Worm (Caenorhabditis elegans) whole organism, mixed stage, embryonic: ENCODE results near the gene srab-23.

ENCODE experiments used
- blmp-1 ChIP-seq: fragments of 150-350 bp; optimal IDR thresholded peaks from 2 replicates; lab custom pipeline; 2014; ENCODE audit warnings: missing biosample characterization, missing genetic modification characterization
- ceh-39 ChIP-seq: fragments of 150-350 bp; optimal IDR thresholded peaks from 2 replicates; lab custom pipeline; 2014; ENCODE audit warnings: missing biosample characterization, missing genetic modification characterization
- nhr-237 ChIP-seq: fragments of 150-350 bp; optimal IDR thresholded peaks from 2 replicates; lab custom pipeline; 2014; ENCODE audit warnings: missing biosample characterization, missing genetic modification characterization
- nhr-76 ChIP-seq: sonication (generic microtip); optimal IDR thresholded peaks from 2 replicates; lab custom pipeline; 2017; ENCODE audit warnings: missing biosample characterization, missing genetic modification characterization
- snpc-4 ChIP-seq: fragments of 150-350 bp; optimal IDR thresholded peaks from 2 replicates; lab custom pipeline; 2014; ENCODE audit warnings: missing biosample characterization, missing genetic modification characterization
- sptf-1 ChIP-seq: sonication (generic microtip); optimal IDR thresholded peaks from 2 replicates; lab custom pipeline; 2017; ENCODE audit warnings: mild to moderate bottlenecking, missing genetic modification characterization, moderate library complexity, missing compliant biosample characterization
- unc-39 ChIP-seq: fragments of 150-350 bp; optimal IDR thresholded peaks from 2 replicates; lab custom pipeline; 2014; ENCODE audit warnings: missing biosample characterization, missing genetic modification characterization
- unc-62 ChIP-seq: fragments of 150-350 bp; optimal IDR thresholded peaks from 2 replicates; lab custom pipeline; 2014; ENCODE audit warnings: missing biosample characterization, missing genetic modification reagents, missing genetic modification characterization
- zip-8 ChIP-seq: fragments of 150-350 bp; optimal IDR thresholded peaks from 2 replicates; lab custom pipeline; 2014; ENCODE audit warnings: missing biosample characterization, missing genetic modification characterization
- ztf-11 ChIP-seq: fragments of 150-350 bp; optimal IDR thresholded peaks from 2 replicates; lab custom pipeline; 2014; ENCODE audit warnings: missing biosample characterization, missing genetic modification characterization

DNA sequence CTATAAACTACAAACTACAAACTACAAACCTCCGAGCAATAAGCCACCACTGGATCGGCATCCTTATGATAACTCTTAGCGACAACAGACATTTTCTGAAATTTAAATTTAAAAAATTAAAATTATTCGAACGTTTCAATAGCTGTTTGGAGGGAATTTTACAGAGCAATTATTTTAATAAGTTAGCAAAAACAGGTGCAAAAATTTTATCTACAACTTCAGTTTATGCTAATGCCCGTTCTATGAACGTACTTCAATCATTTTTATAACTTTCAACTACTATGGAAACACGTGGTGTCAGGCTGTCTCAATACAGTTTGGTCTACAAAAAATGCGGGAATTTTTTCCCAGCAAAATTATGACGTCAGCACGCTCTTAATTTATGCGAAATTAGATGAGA, 18.1 kb upstream of the srab-23 start, which contains the start of gene comt-5:
- TF ChIP-seq unc-39 (no peak), snpc-4 (tag; lab: Kevin White, UChicago) (no peak), zip-8 (tag; lab: Kevin White, UChicago) (no peak), ztf-11 (tag; lab: Kevin White, UChicago) (no peak), nhr-76 (tag; lab: Kevin White, UChicago) (no peak), nhr-237 (tag; lab: Kevin White, UChicago) (no peak), blmp-1 (no peak), unc-62 (GFP tag; lab: Kevin White, UChicago) (no peak), sptf-1 (tag; lab: Kevin White, UChicago) (no peak), ceh-39 (tag; lab: Kevin White, UChicago) (no peak)
